Worm (Caenorhabditis elegans) whole organism, young adult: ENCODE results near the gene K08D10.11.
A peak's percentile ranks its signal among the peaks of the same experiment; 100 is the strongest.
"Not testable (repeated sequence)": the region's sequence is repeated elsewhere in the genome, so short reads cannot be mapped to it uniquely, and the experiment has no call there.

Experiments
- C06A6.2 ChIP-seq: fragments of 200-800 bp; sonication (Bioruptor generic); conservative IDR thresholded peaks from 2 replicates; pipeline ENCODE4 v1.3.6; 2022; ENCODE audit warnings: missing genetic modification characterization, missing compliant biosample characterization
- D2030.7 ChIP-seq: fragments of 200-800 bp; sonication (Bioruptor generic); IDR thresholded peaks from 2 replicates; pipeline ENCODE4 v1.3.6; 2022; ENCODE audit warnings: missing genetic modification reagents, missing genetic modification characterization, missing compliant biosample characterization
- F33H1.4 ChIP-seq: fragments of 200-800 bp; sonication (Bioruptor generic); IDR thresholded peaks from 2 replicates; pipeline ENCODE4 v1.3.6; 2022; ENCODE audit warnings: missing genetic modification reagents, missing genetic modification characterization, missing compliant biosample characterization
- F37B4.10 ChIP-seq: fragments of 200-800 bp; sonication (Bioruptor generic); IDR thresholded peaks from 2 replicates; pipeline ENCODE4 v1.3.6; 2022; ENCODE audit warnings: missing genetic modification characterization, missing compliant biosample characterization
- F39B2.1 ChIP-seq: fragments of 200-800 bp; sonication (Bioruptor generic); IDR thresholded peaks from 2 replicates; pipeline ENCODE4 v1.3.6; 2022; ENCODE audit warnings: missing genetic modification reagents, missing genetic modification characterization, missing compliant biosample characterization
- K11D2.4 ChIP-seq: fragments of 200-800 bp; sonication (Bioruptor generic); IDR thresholded peaks from 2 replicates; pipeline ENCODE4 v1.3.6; 2022; ENCODE audit warnings: missing genetic modification reagents, missing genetic modification characterization, missing compliant biosample characterization
- Y53G8AR.9 ChIP-seq: fragments of 200-800 bp; sonication (Bioruptor generic); conservative IDR thresholded peaks from 2 replicates; pipeline ENCODE4 v1.3.6; 2022; ENCODE audit warnings: missing genetic modification reagents, missing genetic modification characterization, missing compliant biosample characterization
- Y56A3A.18 ChIP-seq: fragments of 200-800 bp; sonication (Bioruptor generic); IDR thresholded peaks from 2 replicates; pipeline ENCODE4 v1.3.6; 2022; ENCODE audit warnings: missing genetic modification reagents, missing genetic modification characterization, missing compliant biosample characterization
- Y67H2A.10 ChIP-seq: fragments of 200-800 bp; sonication (Bioruptor generic); conservative IDR thresholded peaks from 2 replicates; pipeline ENCODE4 v1.3.6; 2022; ENCODE audit warnings: missing genetic modification reagents, missing genetic modification characterization, missing compliant biosample characterization
- Y79H2A.3 ChIP-seq: fragments of 200-800 bp; sonication (Bioruptor generic); conservative IDR thresholded peaks from 2 replicates; pipeline ENCODE4 v1.3.6; 2022; ENCODE audit warnings: missing genetic modification reagents, missing genetic modification characterization, missing compliant biosample characterization
- Y95B8A.8 ChIP-seq: fragments of 200-800 bp; sonication (Bioruptor generic); IDR thresholded peaks from 2 replicates; pipeline ENCODE4 v1.3.6; 2022; ENCODE audit warnings: missing genetic modification reagents, missing genetic modification characterization, missing compliant biosample characterization
- ZK185.1 ChIP-seq: sonication (generic microtip); optimal IDR thresholded peaks from 2 replicates; lab custom pipeline; 2016; ENCODE audit warnings: mild to moderate bottlenecking, missing genetic modification characterization, missing compliant biosample characterization; ENCODE audit not compliant: poor library complexity, severe bottlenecking
- attf-3 ChIP-seq: fragments of 200-800 bp; sonication (Bioruptor generic); conservative IDR thresholded peaks from 2 replicates; pipeline ENCODE4 v1.3.6; 2022; ENCODE audit warnings: missing genetic modification reagents, missing genetic modification characterization, missing compliant biosample characterization
- attf-5 ChIP-seq: fragments of 200-800 bp; sonication (Bioruptor generic); optimal IDR thresholded peaks from 2 replicates; lab custom pipeline; 2018; ENCODE audit warnings: mild to moderate bottlenecking, missing genetic modification characterization, missing compliant biosample characterization
- bed-2 ChIP-seq: fragments of 200-800 bp; sonication (Bioruptor generic); IDR thresholded peaks from 2 replicates; pipeline ENCODE4 v1.3.6; 2022; ENCODE audit warnings: missing genetic modification reagents, missing genetic modification characterization, missing compliant biosample characterization
- ccch-3 ChIP-seq: fragments of 200-800 bp; sonication (Bioruptor generic); optimal IDR thresholded peaks from 2 replicates; lab custom pipeline; 2018; ENCODE audit warnings: mild to moderate bottlenecking, missing genetic modification characterization, missing compliant biosample characterization
- cebp-1 ChIP-seq, 2 experiments: fragments of 200-800 bp in 1 of 2; sonication (Bioruptor generic) in 1 of 2; sonication (generic microtip) in 1 of 2; IDR thresholded peaks in 1 of 2; optimal IDR thresholded peaks in 1 of 2; 2 replicates each; pipeline versions ENCODE4 v1.3.6 to Lab custom; 2017 to 2022; ENCODE audit warnings: missing compliant biosample characterization in 2 of 2, missing genetic modification characterization in 2 of 2, mild to moderate bottlenecking in 1 of 2, missing genetic modification reagents in 1 of 2, moderate library complexity in 1 of 2
- ceh-100 ChIP-seq: fragments of 200-800 bp; sonication (Bioruptor generic); IDR thresholded peaks from 2 replicates; pipeline ENCODE4 v1.3.6; 2022; ENCODE audit warnings: missing genetic modification reagents, missing genetic modification characterization, missing compliant biosample characterization
- ceh-40 ChIP-seq: fragments of 200-800 bp; sonication (Bioruptor generic); IDR thresholded peaks from 2 replicates; pipeline ENCODE4 v1.3.6; 2022; ENCODE audit warnings: missing genetic modification characterization, missing compliant biosample characterization
- ceh-91 ChIP-seq: fragments of 200-800 bp; sonication (Bioruptor generic); IDR thresholded peaks from 2 replicates; pipeline ENCODE4 v1.3.6; 2022; ENCODE audit warnings: missing genetic modification reagents, missing genetic modification characterization, missing compliant biosample characterization
- dox-1 ChIP-seq: fragments of 200-800 bp; sonication (Bioruptor generic); IDR thresholded peaks from 2 replicates; pipeline ENCODE4 v1.3.6; 2022; ENCODE audit warnings: missing genetic modification reagents, missing genetic modification characterization, missing compliant biosample characterization
- egl-44 ChIP-seq: fragments of 200-800 bp; sonication (Bioruptor generic); IDR thresholded peaks from 2 replicates; pipeline ENCODE4 v1.3.6; 2022; ENCODE audit warnings: missing genetic modification reagents, missing genetic modification characterization, missing compliant biosample characterization
- ekl-4 ChIP-seq: fragments of 200-800 bp; sonication (Bioruptor generic); IDR thresholded peaks from 2 replicates; pipeline ENCODE4 v1.3.6; 2022; ENCODE audit warnings: missing genetic modification reagents, missing genetic modification characterization, missing compliant biosample characterization
- hmg-20 ChIP-seq: fragments of 200-800 bp; sonication (Bioruptor generic); IDR thresholded peaks from 2 replicates; pipeline ENCODE4 v1.3.6; 2022; ENCODE audit warnings: missing genetic modification reagents, missing genetic modification characterization, missing compliant biosample characterization
- hsf-1 ChIP-seq: fragments of 200-800 bp; sonication (Bioruptor generic); IDR thresholded peaks from 2 replicates; pipeline ENCODE4 v1.3.6; 2022; ENCODE audit warnings: missing genetic modification reagents, missing genetic modification characterization, missing compliant biosample characterization
- let-526 ChIP-seq: fragments of 200-800 bp; sonication (Bioruptor generic); IDR thresholded peaks from 2 replicates; pipeline ENCODE4 v1.3.6; 2022; ENCODE audit warnings: missing genetic modification reagents, missing genetic modification characterization, missing compliant biosample characterization
- lin-26 ChIP-seq: fragments of 200-800 bp; sonication (Bioruptor generic); IDR thresholded peaks from 2 replicates; pipeline ENCODE4 v1.3.6; 2022; ENCODE audit warnings: missing genetic modification reagents, missing genetic modification characterization, missing compliant biosample characterization
- lin-40 ChIP-seq: sonication (generic microtip); optimal IDR thresholded peaks from 2 replicates; lab custom pipeline; 2016; ENCODE audit warnings: missing genetic modification characterization, mild to moderate bottlenecking, missing compliant biosample characterization, missing genotype, missing genetic modification reagents
- lin-54 ChIP-seq: fragments of 200-800 bp; sonication (Bioruptor generic); optimal IDR thresholded peaks from 2 replicates; lab custom pipeline; 2018; ENCODE audit warnings: mild to moderate bottlenecking, missing genetic modification characterization, missing compliant biosample characterization
- madf-3 ChIP-seq: fragments of 200-800 bp; sonication (Bioruptor generic); IDR thresholded peaks from 2 replicates; pipeline ENCODE4 v1.3.6; 2022; ENCODE audit warnings: missing genetic modification reagents, missing genetic modification characterization, missing compliant biosample characterization
- madf-6 ChIP-seq: fragments of 200-800 bp; sonication (Bioruptor generic); IDR thresholded peaks from 2 replicates; pipeline ENCODE4 v1.3.6; 2022; ENCODE audit warnings: missing genetic modification reagents, missing genetic modification characterization, missing compliant biosample characterization
- mcd-1 ChIP-seq: fragments of 200-800 bp; sonication (Bioruptor generic); IDR thresholded peaks from 2 replicates; pipeline ENCODE4 v1.3.6; 2022; ENCODE audit warnings: missing genetic modification reagents, missing genetic modification characterization, missing compliant biosample characterization
- nfyb-1 ChIP-seq: fragments of 200-800 bp; sonication (Bioruptor generic); IDR thresholded peaks from 2 replicates; pipeline ENCODE4 v1.3.6; 2022; ENCODE audit warnings: missing genetic modification reagents, missing genetic modification characterization, missing compliant biosample characterization
- nhr-120 ChIP-seq: fragments of 200-800 bp; sonication (Bioruptor generic); IDR thresholded peaks from 2 replicates; pipeline ENCODE4 v1.3.6; 2022; ENCODE audit warnings: missing genetic modification characterization, missing compliant biosample characterization
- pbrm-1 ChIP-seq: fragments of 200-800 bp; sonication (Bioruptor generic); IDR thresholded peaks from 2 replicates; pipeline ENCODE4 v1.3.6; 2022; ENCODE audit warnings: missing genetic modification reagents, missing genetic modification characterization, missing compliant biosample characterization
- rcor-1 ChIP-seq: fragments of 200-800 bp; sonication (Bioruptor generic); IDR thresholded peaks from 2 replicates; pipeline ENCODE4 v1.3.6; 2022; ENCODE audit warnings: missing genetic modification reagents, missing genetic modification characterization, missing compliant biosample characterization
- sea-2 ChIP-seq: fragments of 200-800 bp; sonication (Bioruptor generic); IDR thresholded peaks from 2 replicates; pipeline ENCODE4 v1.3.6; 2022; ENCODE audit warnings: missing genetic modification characterization, missing compliant biosample characterization
- xnd-1 ChIP-seq: sonication (generic microtip); optimal IDR thresholded peaks from 2 replicates; lab custom pipeline; 2016; ENCODE audit warnings: missing genotype, missing genetic modification reagents, missing genetic modification characterization, missing compliant biosample characterization
- zim-3 ChIP-seq: sonication (generic microtip); optimal IDR thresholded peaks from 2 replicates; lab custom pipeline; 2017; ENCODE audit warnings: mild to moderate bottlenecking, missing genetic modification characterization, moderate library complexity, missing compliant biosample characterization
- ztf-28 ChIP-seq: fragments of 200-800 bp; sonication (Bioruptor generic); IDR thresholded peaks from 2 replicates; pipeline ENCODE4 v1.3.6; 2022; ENCODE audit warnings: missing genetic modification reagents, missing genetic modification characterization, missing compliant biosample characterization
- ztf-6 ChIP-seq: fragments of 200-800 bp; sonication (Bioruptor generic); IDR thresholded peaks from 2 replicates; pipeline ENCODE4 v1.3.6; 2022; ENCODE audit warnings: missing genetic modification reagents, missing genetic modification characterization, missing compliant biosample characterization

K08D10.11 gene

DNA sequence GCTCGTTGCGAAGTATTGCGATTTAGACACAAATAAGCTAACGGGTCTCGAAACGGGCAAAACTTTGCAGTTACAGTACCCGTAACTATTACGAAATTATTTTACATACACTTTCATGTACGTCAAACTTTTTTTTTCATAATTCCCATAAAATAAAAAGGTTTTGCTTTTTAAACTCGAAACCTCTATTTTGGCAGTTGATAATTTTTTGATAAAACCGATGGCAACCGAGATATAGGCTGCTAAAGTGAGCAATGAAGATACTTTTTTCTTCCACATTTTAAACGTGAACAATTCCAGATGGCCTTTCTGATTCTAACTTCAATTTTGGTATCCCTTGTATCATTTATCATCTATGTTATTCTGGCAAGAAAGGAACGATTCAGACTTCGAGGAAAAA lies 11.2 kb upstream of the K08D10.11 start, which contains the start of gene cyp-25A6:
cyp-25A6 (plus strand) TSS at position 301 of the 400 bp plus-strand sequence.
- TF ChIP-seq zim-3 (tag; lab: Kevin White, UChicago); nhr-120 (GFP tag; lab: Robert Waterston, UW); K11D2.4 (GFP tag; lab: Robert Waterston, UW): not testable (repeated sequence)

- not testable (repeated sequence) for TF ChIP-seq F39B2.1 (GFP tag; lab: Robert Waterston, UW); ccch-3 (GFP tag; lab: Kevin White, UChicago); ZK185.1
These were observed 10.7 kb upstream of the K08D10.11 start, which contains the start of gene K06B9.6 for ce11 chrIV:4196729-4197128. Gene K06B9.6 (minus strand): TSS chrIV:4196829.

DNA sequence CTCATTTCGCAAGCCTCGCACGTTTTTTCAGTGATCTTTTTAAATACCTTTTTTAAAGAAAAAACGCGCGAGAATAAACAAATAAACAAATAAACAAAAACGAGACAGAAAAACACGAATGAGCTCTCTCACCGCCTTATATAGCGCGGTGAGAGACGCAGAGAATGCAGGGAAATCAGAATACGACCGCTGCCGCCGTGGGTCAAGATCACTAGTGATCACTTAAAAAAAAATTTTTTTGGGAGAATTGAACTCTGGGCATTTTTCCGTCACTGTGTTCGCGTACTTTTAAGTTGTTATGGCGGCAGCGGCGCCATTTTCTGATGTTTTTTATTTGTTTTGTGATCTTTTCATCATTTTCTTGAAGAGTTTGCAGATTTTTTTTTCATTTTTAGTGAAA lies 1.9 kb upstream of the K08D10.11 start:
- TF ChIP-seq madf-6 (peak; percentile 62), xnd-1 (tag; lab: Kevin White, UChicago) (peak; percentile 75)

- TF ChIP-seq madf-6: peak; percentile 49
- peak; percentile 42; the same call in 1 of the 2 replicates for TF ChIP-seq hsf-1 (GFP tag; lab: Robert Waterston, UW)
- peak; percentile 96 for TF ChIP-seq K11D2.4 (GFP tag; lab: Robert Waterston, UW)
- peak; percentile 75; the same call in 1 of the 2 replicates for TF ChIP-seq Y79H2A.3 (GFP tag; lab: Robert Waterston, UW)
- peak; percentile 81 for TF ChIP-seq attf-3
- TF ChIP-seq F37B4.10: 0 out of 2 replicates have a peak, but pooled peaks have one; percentile 68
- peak; percentile 83 for TF ChIP-seq bed-2 (GFP tag; lab: Robert Waterston, UW)
- TF ChIP-seq Y56A3A.18: 0 out of 2 replicates have a peak, but pooled peaks have one; percentile 51
- TF ChIP-seq ekl-4 (GFP tag; lab: Robert Waterston, UW): peak; percentile 82
- TF ChIP-seq ztf-6 (GFP tag; lab: Robert Waterston, UW): peak; percentile 80
- 0 out of 2 replicates have a peak, but pooled peaks have one; percentile 8 for TF ChIP-seq madf-3 (GFP tag; lab: Robert Waterston, UW)
- TF ChIP-seq sea-2 (GFP tag; lab: Robert Waterston, UW): peak; percentile 75; the same call in 1 of the 2 replicates
- TF ChIP-seq dox-1 (GFP tag; lab: Robert Waterston, UW): peak; percentile 97
- peak; percentile 21; the same call in 1 of the 2 replicates for TF ChIP-seq D2030.7 (GFP tag; lab: Robert Waterston, UW)
- 0 out of 2 replicates have a peak, but pooled peaks have one; percentile 45 for TF ChIP-seq egl-44 (GFP tag; lab: Robert Waterston, UW)
- peak; percentile 76 for TF ChIP-seq cebp-1 (GFP tag; IDR thresholded peaks at IDR 0.05; lab: Robert Waterston, UW)
- TF ChIP-seq cebp-1 (tag; optimal IDR thresholded peaks at IDR 0.05; lab: Kevin White, UChicago): peak; percentile 7
- TF ChIP-seq mcd-1: peak; percentile 100
- TF ChIP-seq rcor-1 (GFP tag; lab: Robert Waterston, UW): peak; percentile 93
- peak; percentile 72 for TF ChIP-seq hmg-20
- peak; percentile 63; the same call in 1 of the 2 replicates for TF ChIP-seq ceh-91
- TF ChIP-seq Y67H2A.10 (GFP tag; lab: Robert Waterston, UW): 0 out of 2 replicates have a peak, but pooled peaks have one; percentile 44
- peak; percentile 74; the same call in 1 of the 2 replicates for TF ChIP-seq lin-26 (GFP tag; lab: Robert Waterston, UW)
- TF ChIP-seq Y53G8AR.9 (GFP tag; lab: Robert Waterston, UW): peak; percentile 93
- peak; percentile 89 for TF ChIP-seq C06A6.2
- TF ChIP-seq nfyb-1 (GFP tag; lab: Robert Waterston, UW): peak; percentile 98
- TF ChIP-seq attf-5: peak; percentile 12
- 0 out of 2 replicates have a peak, but pooled peaks have one; percentile 25 for TF ChIP-seq ceh-40 (GFP tag; lab: Robert Waterston, UW)
- TF ChIP-seq F33H1.4 (GFP tag; lab: Robert Waterston, UW): peak; percentile 81
- TF ChIP-seq Y95B8A.8 (GFP tag; lab: Robert Waterston, UW): peak; percentile 89
- TF ChIP-seq lin-54 (GFP tag; lab: Kevin White, UChicago): peak; percentile 72
- TF ChIP-seq lin-40 (tag; lab: Kevin White, UChicago): peak; percentile 23
- peak; percentile 82 for TF ChIP-seq ceh-100
- TF ChIP-seq pbrm-1 (GFP tag; lab: Robert Waterston, UW): peak; percentile 93
- TF ChIP-seq ztf-28: 0 out of 2 replicates have a peak, but pooled peaks have one; percentile 56
- peak; percentile 81 for TF ChIP-seq let-526 (GFP tag; lab: Robert Waterston, UW)
These were observed 1.2 kb downstream of the K08D10.11 start for ce11 chrIV:4184767-4185166.
